Fruit fly (Drosophila melanogaster) whole organism, embryonic: Measurements from ENCODE around the gene Hsp22.

Experiments
- Antp ChIP-seq: fragments of 200-800 bp; sonication (Bioruptor generic); optimal IDR thresholded peaks from 3 replicates; lab custom pipeline; 2016; ENCODE audit warnings: missing biosample characterization, missing genetic modification characterization
- BtbVII ChIP-seq: fragments of 200-800 bp; sonication (Bioruptor generic); optimal IDR thresholded peaks from 3 replicates; lab custom pipeline; 2017; ENCODE audit warnings: missing biosample characterization, mild to moderate bottlenecking, missing genetic modification characterization
- CG10979 ChIP-seq: fragments of 200-800 bp; sonication (Bioruptor generic); optimal IDR thresholded peaks from 2 replicates; lab custom pipeline; 2018; ENCODE audit warnings: missing biosample characterization, mild to moderate bottlenecking, missing genetic modification characterization, moderate library complexity
- CG12155 ChIP-seq: fragments of 200-800 bp; sonication (Bioruptor generic); optimal IDR thresholded peaks from 3 replicates; lab custom pipeline; 2016; ENCODE audit warnings: missing biosample characterization, missing genetic modification characterization
- CG12769 ChIP-seq: fragments of 200-800 bp; sonication (Bioruptor generic); optimal IDR thresholded peaks from 2 replicates; lab custom pipeline; 2019; ENCODE audit warnings: missing biosample characterization, mild to moderate bottlenecking, missing genetic modification characterization, moderate library complexity
- CG1603 ChIP-seq: fragments of 200-800 bp; sonication (Bioruptor generic); optimal IDR thresholded peaks from 2 replicates; lab custom pipeline; 2019; ENCODE audit warnings: missing biosample characterization, mild to moderate bottlenecking, missing genetic modification characterization, moderate library complexity
- CG17612 ChIP-seq: fragments of 200-800 bp; sonication (Bioruptor generic); IDR thresholded peaks from 2 replicates; pipeline ENCODE4 v1.3.6; 2022; ENCODE audit warnings: missing biosample characterization, missing genetic modification characterization
- CG17912 ChIP-seq: fragments of 200-800 bp; sonication (Bioruptor generic); optimal IDR thresholded peaks from 2 replicates; lab custom pipeline; 2018; ENCODE audit warnings: missing biosample characterization, mild to moderate bottlenecking, missing genetic modification characterization
- CG2199 ChIP-seq: fragments of 200-800 bp; sonication (Bioruptor generic); IDR thresholded peaks from 3 replicates; pipeline ENCODE4 v1.3.6; 2022; ENCODE audit warnings: missing biosample characterization, missing genetic modification characterization
- CG3065 ChIP-seq: fragments of 200-800 bp; sonication (Bioruptor generic); optimal IDR thresholded peaks from 2 replicates; lab custom pipeline; 2016; ENCODE audit warnings: missing biosample characterization, missing genetic modification characterization
- CG32772 ChIP-seq: fragments of 200-800 bp; sonication (Bioruptor generic); IDR thresholded peaks from 2 replicates; pipeline ENCODE4 v1.3.6; 2022; ENCODE audit warnings: missing biosample characterization, missing genetic modification characterization
- CG9932 ChIP-seq: fragments of 200-800 bp; sonication (Bioruptor generic); IDR thresholded peaks from 2 replicates; pipeline ENCODE4 v1.3.6; 2022; ENCODE audit warnings: missing biosample characterization, missing genetic modification characterization
- CTCF ChIP-seq: fragments of 200-800 bp; sonication (Bioruptor generic); optimal IDR thresholded peaks from 2 replicates; lab custom pipeline; 2017; ENCODE audit warnings: missing biosample characterization, mild to moderate bottlenecking, missing genetic modification characterization, moderate library complexity
- CkIIα-i1 ChIP-seq: fragments of 200-800 bp; sonication (Bioruptor generic); IDR thresholded peaks from 2 replicates; pipeline ENCODE4 v1.3.6; 2022; ENCODE audit warnings: missing biosample characterization, missing genetic modification characterization
- Dip2 ChIP-seq: fragments of 200-800 bp; sonication (Bioruptor generic); IDR thresholded peaks from 2 replicates; pipeline ENCODE4 v1.3.6; 2022; ENCODE audit warnings: missing biosample characterization, missing genetic modification characterization
- Hey ChIP-seq: fragments of 200-800 bp; sonication (Bioruptor generic); optimal IDR thresholded peaks from 3 replicates; lab custom pipeline; 2018; ENCODE audit warnings: missing biosample characterization, mild to moderate bottlenecking, missing genetic modification characterization
- Med ChIP-seq: fragments of 200-800 bp; sonication (Bioruptor generic); peaks from one replicate; lab custom pipeline; 2016; ENCODE audit warnings: missing biosample characterization, missing genetic modification characterization, mild to moderate bottlenecking, inconsistent platforms, moderate library complexity
- Oaz ChIP-seq: fragments of 200-800 bp; sonication (Bioruptor generic); IDR thresholded peaks from 2 replicates; pipeline ENCODE4 v1.3.6; 2022; ENCODE audit warnings: missing biosample characterization, missing genetic modification characterization
- Opbp ChIP-seq: fragments of 200-800 bp; sonication (Bioruptor generic); IDR thresholded peaks from 3 replicates; pipeline ENCODE4 v1.3.6; 2022; ENCODE audit warnings: missing biosample characterization, missing genetic modification characterization; ENCODE audit not compliant: partially characterized antibody
- Optix ChIP-seq: fragments of 200-800 bp; sonication (Bioruptor generic); IDR thresholded peaks from 3 replicates; pipeline ENCODE4 v1.3.6; 2022; ENCODE audit warnings: missing biosample characterization, missing genetic modification characterization
- Pdp1 ChIP-seq, 2 experiments: fragments of 200-800 bp; sonication (Bioruptor generic); optimal IDR thresholded peaks; 3 replicates each; lab custom pipeline; 2016; ENCODE audit warnings: missing biosample characterization in 2 of 2, missing genetic modification characterization in 2 of 2, mild to moderate bottlenecking in 1 of 2, moderate library complexity in 1 of 2
- ac ChIP-seq: fragments of 200-800 bp; sonication (Bioruptor generic); optimal IDR thresholded peaks from 3 replicates; lab custom pipeline; 2017; ENCODE audit warnings: missing biosample characterization, mild to moderate bottlenecking, missing genetic modification characterization
- amos ChIP-seq: fragments of 200-800 bp; sonication (Bioruptor generic); IDR thresholded peaks from 2 replicates; pipeline ENCODE4 v1.3.6; 2022; ENCODE audit warnings: missing biosample characterization, missing genetic modification characterization; ENCODE audit not compliant: partially characterized antibody
- chinmo ChIP-seq: fragments of 200-800 bp; sonication (Bioruptor generic); IDR thresholded peaks from 4 replicates; pipeline ENCODE4 v1.3.6; 2022; ENCODE audit warnings: missing biosample characterization, missing genetic modification characterization; ENCODE audit not compliant: partially characterized antibody
- chn ChIP-seq: fragments of 200-800 bp; sonication (Bioruptor generic); optimal IDR thresholded peaks from 2 replicates; lab custom pipeline; 2016; ENCODE audit warnings: missing biosample characterization, missing genetic modification characterization
- esg ChIP-seq: fragments of 200-800 bp; sonication (Bioruptor generic); conservative IDR thresholded peaks from 2 replicates; pipeline ENCODE4 v1.3.6; 2022; ENCODE audit warnings: missing biosample characterization, missing genetic modification characterization
- exex ChIP-seq: fragments of 200-800 bp; sonication (Bioruptor generic); optimal IDR thresholded peaks from 4 replicates; lab custom pipeline; 2018; ENCODE audit warnings: missing biosample characterization, mild to moderate bottlenecking, missing genetic modification characterization, moderate library complexity
- fd3F ChIP-seq: fragments of 200-800 bp; sonication (Bioruptor generic); optimal IDR thresholded peaks from 2 replicates; lab custom pipeline; 2018; ENCODE audit warnings: missing biosample characterization, mild to moderate bottlenecking, missing genetic modification characterization, moderate library complexity
- gce ChIP-seq: fragments of 200-800 bp; sonication (Bioruptor generic); IDR thresholded peaks from 3 replicates; pipeline ENCODE4 v1.3.6; 2022; ENCODE audit warnings: missing biosample characterization, missing genetic modification characterization
- grn ChIP-seq: fragments of 200-800 bp; sonication (Bioruptor generic); optimal IDR thresholded peaks from 3 replicates; lab custom pipeline; 2017; ENCODE audit warnings: missing biosample characterization, missing genetic modification characterization
- hb ChIP-seq: fragments of 200-800 bp; sonication (Bioruptor generic); IDR thresholded peaks from 3 replicates; pipeline ENCODE4 v1.3.6; 2022; ENCODE audit warnings: missing biosample characterization, missing genetic modification characterization; ENCODE audit not compliant: partially characterized antibody
- her ChIP-seq: fragments of 200-800 bp; sonication (Bioruptor generic); optimal IDR thresholded peaks from 2 replicates; lab custom pipeline; 2016; ENCODE audit warnings: missing biosample characterization, missing genetic modification characterization
- mirr ChIP-seq: fragments of 200-800 bp; sonication (Bioruptor generic); optimal IDR thresholded peaks from 3 replicates; lab custom pipeline; 2018; ENCODE audit warnings: missing biosample characterization, mild to moderate bottlenecking, missing genetic modification characterization
- otp ChIP-seq: fragments of 200-800 bp; sonication (Bioruptor generic); IDR thresholded peaks from 3 replicates; pipeline ENCODE4, ENCODE4 v1.3.6; 2022; ENCODE audit warnings: missing biosample characterization, missing genetic modification characterization
- pum ChIP-seq: fragments of 200-800 bp; sonication (Bioruptor generic); optimal IDR thresholded peaks from 2 replicates; lab custom pipeline; 2016; ENCODE audit warnings: missing biosample characterization, missing genetic modification characterization
- stc ChIP-seq: fragments of 200-800 bp; sonication (Bioruptor generic); IDR thresholded peaks from 2 replicates; pipeline ENCODE4 v1.3.6; 2022; ENCODE audit warnings: missing biosample characterization, missing genetic modification characterization
- sug ChIP-seq: fragments of 200-800 bp; optimal IDR thresholded peaks from 2 replicates; lab custom pipeline; 2019; ENCODE audit warnings: missing biosample characterization, mild to moderate bottlenecking, missing genetic modification characterization, moderate library complexity

Hsp22 gene

dm6 chr3L:9353733-9354132 lies 19.0 kb upstream of the Hsp22 start, which contains the start of gene CG32040:
Gene CG32040 (plus strand): TSS chr3L:9354033.
- no peak for TF ChIP-seq ac
- no peak for TF ChIP-seq fd3F
- no peak for TF ChIP-seq CG32772 (GFP tag; lab: Robert Waterston, UW)
- no peak for TF ChIP-seq her (GFP tag; lab: Kevin White, UChicago)
- TF ChIP-seq chn (GFP tag; lab: Kevin White, UChicago), result no peak
- no peak for TF ChIP-seq esg (GFP tag; lab: Robert Waterston, UW)
- no peak for TF ChIP-seq gce (GFP tag; lab: Robert Waterston, UW)
- TF ChIP-seq CG1603, result no peak
- no peak for TF ChIP-seq CG17612
- TF ChIP-seq Antp (GFP tag; lab: Kevin White, UChicago), result no peak
- no peak for TF ChIP-seq CG12155 (GFP tag; lab: Kevin White, UChicago)
- TF ChIP-seq Optix (GFP tag; lab: Robert Waterston, UW), result no peak
- TF ChIP-seq Oaz (GFP tag; lab: Robert Waterston, UW), result no peak
- TF ChIP-seq pum (GFP tag; lab: Kevin White, UChicago), result no peak
- TF ChIP-seq CG3065 (GFP tag; lab: Kevin White, UChicago), result no peak
- TF ChIP-seq CkIIα-i1 (GFP tag; lab: Robert Waterston, UW), result no peak

- TF ChIP-seq Pdp1 (GFP tag; optimal IDR thresholded peaks at IDR 0.05; lab: Kevin White, UChicago) (peak in 1 of 2 experiments; percentile 85), Hey (tag; lab: Kevin White, UChicago) (peak; percentile 59), amos (GFP tag; lab: Robert Waterston, UW) (no peak), Opbp (GFP tag; lab: Robert Waterston, UW) (no peak), sug (peak; percentile 47), CG17912 (GFP tag; lab: Kevin White, UChicago) (no peak), otp (GFP tag; lab: Robert Waterston, UW) (no peak), grn (GFP tag; lab: Kevin White, UChicago) (peak; percentile 79), BtbVII (GFP tag; lab: Kevin White, UChicago) (peak; percentile 46), exex (tag; lab: Kevin White, UChicago) (peak; percentile 98), mirr (peak; percentile 36)
- TF ChIP-seq, all 482 proteins: peak for 7
These were observed 17.2 kb upstream of the Hsp22 start for dm6 chr3L:9355555-9355954.

dm6 chr3L:9356138-9356753 lies 16.5 kb upstream of the Hsp22 start:
- TF ChIP-seq chinmo (GFP tag; lab: Robert Waterston, UW), result 0 out of 4 replicates have a peak, but pooled peaks have one; percentile 32
- TF ChIP-seq Dip2, result peak; percentile 51; the same call in 1 of the 2 replicates
- no peak for TF ChIP-seq stc (GFP tag; lab: Robert Waterston, UW)
- TF ChIP-seq Pdp1 (GFP tag; optimal IDR thresholded peaks at IDR 0.05; lab: Kevin White, UChicago), result peak in 1 of 2 experiments; percentile 8
- no peak for TF ChIP-seq CG9932 (GFP tag; lab: Robert Waterston, UW)
- TF ChIP-seq Med (GFP tag; lab: Kevin White, UChicago), result peak; percentile 37
- TF ChIP-seq hb, result 0 out of 3 replicates have a peak, but pooled peaks have one; percentile 14
- peak; percentile 90 for TF ChIP-seq CTCF (GFP tag; lab: Kevin White, UChicago)
- TF ChIP-seq CG2199 (GFP tag; lab: Robert Waterston, UW), result 0 out of 3 replicates have a peak, but pooled peaks have one; percentile 57
- no peak for TF ChIP-seq CG12769 (tag; lab: Kevin White, UChicago)
- peak; percentile 30 for TF ChIP-seq CG10979 (tag; lab: Kevin White, UChicago)
